Fruit fly (Drosophila melanogaster): Measurements from ENCODE around the gene CG5783.

The CG5783 gene

dm6 chr2L:18121367-18122230, 34.2 kb upstream of the CG5783 start (continued):
- TF ChIP-seq CG8924 (tag; optimal IDR thresholded peaks at IDR 0.05) (no peak), usp (GFP tag; optimal IDR thresholded peaks at IDR 0.05) (no peak), unpg (GFP tag; optimal IDR thresholded peaks at IDR 0.05) (peak; percentile 53), CG31365 (tag; optimal IDR thresholded peaks at IDR 0.05) (no peak), fd3F (GFP tag; optimal IDR thresholded peaks at IDR 0.05) (no peak), lov (optimal IDR thresholded peaks at IDR 0.05) (no peak), lov (GFP tag; IDR thresholded peaks at IDR 0.05) (no peak), E2f1 (GFP tag; IDR thresholded peaks at IDR 0.05) (no peak), chinmo (GFP tag; IDR thresholded peaks at IDR 0.05; ENCODE audit: partially characterized antibody) (0 out of 4 replicates have a peak, but pooled peaks have one; percentile 29), CG3995 (GFP tag; optimal IDR thresholded peaks at IDR 0.05) (no peak), CG10565 (GFP tag; optimal IDR thresholded peaks at IDR 0.05) (no peak), onecut (GFP tag; IDR thresholded peaks at IDR 0.05) (no peak), CG4707 (GFP tag; optimal IDR thresholded peaks at IDR 0.05) (no peak), Lpt (GFP tag; optimal IDR thresholded peaks at IDR 0.05) (no peak), Hsf (GFP tag; optimal IDR thresholded peaks at IDR 0.05) (peak; percentile 57), Opbp (GFP tag; IDR thresholded peaks at IDR 0.05; ENCODE audit: partially characterized antibody) (no peak), CG15514 (GFP tag; optimal IDR thresholded peaks at IDR 0.05) (no peak), hkb (optimal IDR thresholded peaks at IDR 0.05) (no peak), hkb (GFP tag; IDR thresholded peaks at IDR 0.05) (peak; percentile 28; the same call in 1 of the 2 replicates), h (optimal IDR thresholded peaks at IDR 0.05) (no peak), CTCF (GFP tag; optimal IDR thresholded peaks at IDR 0.05) (no peak), CG18619 (GFP tag; optimal IDR thresholded peaks at IDR 0.05) (no peak), CG7357 (GFP tag; IDR thresholded peaks at IDR 0.05) (peak; percentile 65; the same call in 2 of the 3 replicates), CG6175 (GFP tag; IDR thresholded peaks at IDR 0.05) (no peak), Eip74EF (GFP tag; optimal IDR thresholded peaks at IDR 0.05) (peak in 1 of 2 experiments; percentile 8), CG2199 (GFP tag; IDR thresholded peaks at IDR 0.05) (no peak), Fer2 (tag; optimal IDR thresholded peaks at IDR 0.05) (no peak), CG4617 (GFP tag; optimal IDR thresholded peaks at IDR 0.05; ENCODE audit: borderline replicate concordance) (no peak), btn (GFP tag; optimal IDR thresholded peaks at IDR 0.05) (peak; percentile 7), Vsx1 (GFP tag; optimal IDR thresholded peaks at IDR 0.05) (no peak), Sox100B (GFP tag; optimal IDR thresholded peaks at IDR 0.05) (peak; percentile 4), Chrac-16 (GFP tag; optimal IDR thresholded peaks at IDR 0.05) (peak; percentile 33), CG16779 (GFP tag; IDR thresholded peaks at IDR 0.05) (no peak), zfh1 (GFP tag; IDR thresholded peaks at IDR 0.05) (no peak), sob (GFP tag; IDR thresholded peaks at IDR 0.05) (0 out of 2 replicates have a peak, but pooled peaks have one; percentile 37), CG11504 (tag; optimal IDR thresholded peaks at IDR 0.05) (peak; percentile 52), slbo (GFP tag; IDR thresholded peaks at IDR 0.05) (peak; percentile 56), CG4730 (GFP tag; IDR thresholded peaks at IDR 0.05) (no peak), CG3407 (GFP tag; optimal IDR thresholded peaks at IDR 0.05) (peak; percentile 5), sd (tag; optimal IDR thresholded peaks at IDR 0.05) (no peak), CG6854 (GFP tag; optimal IDR thresholded peaks at IDR 0.05) (no peak), D (optimal IDR thresholded peaks at IDR 0.05) (no peak), D (GFP tag; optimal IDR thresholded peaks at IDR 0.05) (peak; percentile 30), Ets97D (GFP tag; optimal IDR thresholded peaks at IDR 0.05) (peak; percentile 14), Hr51 (GFP tag; optimal IDR thresholded peaks at IDR 0.05) (peak in 1 of 2 experiments; percentile 42), CG5180 (GFP tag; optimal IDR thresholded peaks at IDR 0.05) (peak; percentile 10), CG8359 (GFP tag; optimal IDR thresholded peaks at IDR 0.05; ENCODE audit: borderline replicate concordance) (no peak), pho (GFP tag; optimal IDR thresholded peaks at IDR 0.05) (peak; percentile 17), Antp (GFP tag; optimal IDR thresholded peaks at IDR 0.05) (peak; percentile 61), CG18011 (GFP tag; optimal IDR thresholded peaks at IDR 0.05) (no peak)

Data from whole organism, embryonic.